Worm (Caenorhabditis elegans) whole organism, L1 larva: ENCODE results near the gene Y45F3A.5.

Source experiments
- aly-2 ChIP-seq: fragments of 150-350 bp; optimal IDR thresholded peaks from 2 replicates; lab custom pipeline; 2014; ENCODE audit warnings: missing biosample characterization, missing genetic modification characterization
- jun-1 ChIP-seq: fragments of 150-350 bp; optimal IDR thresholded peaks from 2 replicates; lab custom pipeline; 2014; ENCODE audit warnings: missing biosample characterization, missing genetic modification reagents, missing genetic modification characterization
- mdl-1 ChIP-seq, 2 experiments: fragments of 150-350 bp; optimal IDR thresholded peaks; 2 replicates each; lab custom pipeline; 2014 to 2017; ENCODE audit warnings: missing biosample characterization in 2 of 2, missing genetic modification characterization in 2 of 2, inconsistent platforms in 1 of 2
- nhr-11 ChIP-seq: fragments of 150-350 bp; optimal IDR thresholded peaks from 2 replicates; lab custom pipeline; 2014; ENCODE audit warnings: missing biosample characterization, missing genetic modification characterization
- nhr-77 ChIP-seq: fragments of 150-350 bp; optimal IDR thresholded peaks from 2 replicates; lab custom pipeline; 2014; ENCODE audit warnings: missing biosample characterization, missing genetic modification characterization
- nhr-84 ChIP-seq: sonication (generic microtip); optimal IDR thresholded peaks from 2 replicates; lab custom pipeline; 2017; ENCODE audit warnings: missing biosample characterization, missing genetic modification characterization
- tbx-2 ChIP-seq: sonication (generic microtip); optimal IDR thresholded peaks from 2 replicates; lab custom pipeline; 2016; ENCODE audit warnings: missing genetic modification characterization, missing compliant biosample characterization
- unc-86 ChIP-seq: sonication (generic microtip); optimal IDR thresholded peaks from 2 replicates; lab custom pipeline; 2016; ENCODE audit warnings: missing genetic modification characterization, missing compliant biosample characterization
- ztf-11 ChIP-seq, 2 experiments: sonication (generic microtip); optimal IDR thresholded peaks; 2 replicates each; lab custom pipeline; 2016 to 2017; ENCODE audit warnings: missing genetic modification characterization in 2 of 2, missing biosample characterization in 1 of 2, missing compliant biosample characterization in 1 of 2

ce11 chrIII:10569246-10569645 is 16.9 kb downstream of the Y45F3A.5 start:
- TF ChIP-seq nhr-11 (tag; lab: Kevin White, UChicago) (no peak), ztf-11 (tag; optimal IDR thresholded peaks at IDR 0.05; lab: Kevin White, UChicago) (no peak), unc-86 (tag; lab: Kevin White, UChicago) (no peak), jun-1 (tag; lab: Kevin White, UChicago) (no peak), mdl-1 (tag; optimal IDR thresholded peaks at IDR 0.05; lab: Kevin White, UChicago) (no peak), tbx-2 (tag; lab: Kevin White, UChicago) (no peak), nhr-77 (tag; lab: Kevin White, UChicago) (no peak), aly-2 (tag; lab: Kevin White, UChicago) (no peak), nhr-84 (tag; lab: Kevin White, UChicago) (no peak)
